Fruit fly (Drosophila melanogaster) whole organism, embryonic: ENCODE data around the gene CG11975.

Experiments
- C15 ChIP-seq: fragments of 200-800 bp; sonication (Bioruptor generic); IDR thresholded peaks from 3 replicates; pipeline ENCODE4 v1.3.6; 2022; ENCODE audit warnings: missing biosample characterization, missing genetic modification characterization
- CG12744 ChIP-seq: fragments of 200-800 bp; sonication (Bioruptor generic); optimal IDR thresholded peaks from 2 replicates; lab custom pipeline; 2016; ENCODE audit warnings: missing biosample characterization, missing genetic modification characterization
- CG14014 ChIP-seq: fragments of 200-800 bp; sonication (Bioruptor generic); IDR thresholded peaks from 2 replicates; pipeline ENCODE4 v1.3.6; 2022; ENCODE audit warnings: missing biosample characterization, missing genetic modification characterization
- CG15269 ChIP-seq: fragments of 200-800 bp; sonication (Bioruptor generic); optimal IDR thresholded peaks from 2 replicates; lab custom pipeline; 2018; ENCODE audit warnings: missing biosample characterization, mild to moderate bottlenecking, missing genetic modification characterization, moderate library complexity
- CG1529 ChIP-seq: fragments of 200-800 bp; sonication (Bioruptor generic); optimal IDR thresholded peaks from 3 replicates; lab custom pipeline; 2018; ENCODE audit warnings: missing biosample characterization, missing genetic modification characterization
- CG15601 ChIP-seq: fragments of 200-800 bp; sonication (Bioruptor generic); optimal IDR thresholded peaks from 3 replicates; lab custom pipeline; 2019; ENCODE audit warnings: missing biosample characterization, mild to moderate bottlenecking, missing genetic modification characterization, moderate library complexity
- CG17385 ChIP-seq: fragments of 200-800 bp; sonication (Bioruptor generic); optimal IDR thresholded peaks from 3 replicates; lab custom pipeline; 2018; ENCODE audit warnings: missing biosample characterization, mild to moderate bottlenecking, missing genetic modification characterization
- CG18262 ChIP-seq: fragments of 200-800 bp; optimal IDR thresholded peaks from 3 replicates; lab custom pipeline; 2019; ENCODE audit warnings: missing biosample characterization, mild to moderate bottlenecking, missing genetic modification characterization, moderate library complexity
- CG3407 ChIP-seq: fragments of 200-800 bp; sonication (Bioruptor generic); optimal IDR thresholded peaks from 2 replicates; lab custom pipeline; 2018; ENCODE audit warnings: missing biosample characterization, mild to moderate bottlenecking, missing genetic modification characterization
- CG4360 ChIP-seq: fragments of 200-800 bp; sonication (Bioruptor generic); IDR thresholded peaks from 2 replicates; pipeline ENCODE4 v1.3.6; 2022; ENCODE audit warnings: missing biosample characterization, missing genetic modification characterization
- CG4404 ChIP-seq: fragments of 200-800 bp; sonication (Bioruptor generic); IDR thresholded peaks from 2 replicates; pipeline ENCODE4 v1.3.6; 2022; ENCODE audit warnings: missing biosample characterization, missing genetic modification characterization
- CG4424 ChIP-seq: fragments of 200-800 bp; sonication (Bioruptor generic); optimal IDR thresholded peaks from 3 replicates; lab custom pipeline; 2016; ENCODE audit warnings: missing biosample characterization, missing genetic modification characterization
- CG4820 ChIP-seq: fragments of 200-800 bp; sonication (Bioruptor generic); optimal IDR thresholded peaks from 3 replicates; lab custom pipeline; 2016; ENCODE audit warnings: missing biosample characterization, missing genetic modification characterization
- CG6175 ChIP-seq: fragments of 200-800 bp; sonication (Bioruptor generic); IDR thresholded peaks from 3 replicates; pipeline ENCODE4 v1.3.6; 2022; ENCODE audit warnings: missing biosample characterization, missing genetic modification characterization
- CG6765 ChIP-seq: fragments of 200-800 bp; sonication (Bioruptor generic); optimal IDR thresholded peaks from 3 replicates; lab custom pipeline; 2017; ENCODE audit warnings: missing biosample characterization, mild to moderate bottlenecking, missing genetic modification characterization
- CG8359 ChIP-seq: fragments of 200-800 bp; sonication (Bioruptor generic); optimal IDR thresholded peaks from 2 replicates; lab custom pipeline; 2017; ENCODE audit warnings: missing biosample characterization, mild to moderate bottlenecking, missing genetic modification characterization, borderline replicate concordance
- CG9797 ChIP-seq: fragments of 200-800 bp; sonication (Bioruptor generic); optimal IDR thresholded peaks from 3 replicates; lab custom pipeline; 2018; ENCODE audit warnings: missing biosample characterization, mild to moderate bottlenecking, missing genetic modification characterization
- Dad ChIP-seq: fragments of 200-800 bp; sonication (Bioruptor generic); optimal IDR thresholded peaks from 3 replicates; lab custom pipeline; 2016; ENCODE audit warnings: missing biosample characterization, missing genetic modification characterization
- Drgx ChIP-seq: fragments of 200-800 bp; sonication (Bioruptor generic); IDR thresholded peaks from 2 replicates; pipeline ENCODE4 v1.3.6; 2022; ENCODE audit warnings: missing biosample characterization, missing genetic modification characterization
- Fer1 ChIP-seq: fragments of 200-800 bp; sonication (Bioruptor generic); optimal IDR thresholded peaks from 2 replicates; lab custom pipeline; 2017; ENCODE audit warnings: missing biosample characterization, mild to moderate bottlenecking, missing genetic modification characterization
- Fer3 ChIP-seq: fragments of 200-800 bp; sonication (Bioruptor generic); optimal IDR thresholded peaks from 2 replicates; lab custom pipeline; 2018; ENCODE audit warnings: missing biosample characterization, mild to moderate bottlenecking, missing genetic modification characterization, moderate library complexity
- H2.0 ChIP-seq: fragments of 200-800 bp; sonication (Bioruptor generic); IDR thresholded peaks from 2 replicates; pipeline ENCODE4 v1.3.6; 2022; ENCODE audit warnings: missing biosample characterization, missing genetic modification characterization
- HLH3B ChIP-seq: fragments of 200-800 bp; sonication (Bioruptor generic); IDR thresholded peaks from 2 replicates; pipeline ENCODE4 v1.3.6; 2022; ENCODE audit warnings: missing biosample characterization, missing genetic modification characterization
- HLHmδ ChIP-seq: fragments of 200-800 bp; sonication (Bioruptor generic); optimal IDR thresholded peaks from 2 replicates; lab custom pipeline; 2018; ENCODE audit warnings: missing biosample characterization, mild to moderate bottlenecking, missing genetic modification characterization, moderate library complexity
- MBD-R2 ChIP-seq: fragments of 200-800 bp; sonication (Bioruptor generic); IDR thresholded peaks from 2 replicates; pipeline ENCODE4 v1.3.6; 2022; ENCODE audit warnings: missing biosample characterization, missing genetic modification characterization
- Mes4 ChIP-seq: fragments of 200-800 bp; sonication (Bioruptor generic); optimal IDR thresholded peaks from 2 replicates; lab custom pipeline; 2016; ENCODE audit warnings: missing biosample characterization, missing genetic modification characterization
- Six4 ChIP-seq: fragments of 200-800 bp; sonication (Bioruptor generic); optimal IDR thresholded peaks from 2 replicates; lab custom pipeline; 2016; ENCODE audit warnings: missing biosample characterization, missing genetic modification characterization
- Ssrp ChIP-seq: fragments of 200-800 bp; sonication (Bioruptor generic); optimal IDR thresholded peaks from 2 replicates; lab custom pipeline; 2018; ENCODE audit warnings: missing biosample characterization, mild to moderate bottlenecking, missing genetic modification characterization, moderate library complexity
- YL-1 ChIP-seq: fragments of 200-800 bp; sonication (Bioruptor generic); optimal IDR thresholded peaks from 3 replicates; lab custom pipeline; 2017; ENCODE audit warnings: missing biosample characterization, mild to moderate bottlenecking, missing genetic modification characterization
- aop ChIP-seq: fragments of 200-800 bp; sonication (Bioruptor generic); IDR thresholded peaks from 2 replicates; pipeline ENCODE4 v1.3.6; 2022; ENCODE audit warnings: missing biosample characterization, missing genetic modification characterization
- eve ChIP-seq, 2 experiments: fragments of >200 bp; optimal IDR thresholded peaks; 2 replicates each; lab custom pipeline; 2017; ENCODE audit warnings: missing biosample characterization in 2 of 2, missing genetic modification characterization in 2 of 2
- ken ChIP-seq: fragments of 200-800 bp; sonication (Bioruptor generic); IDR thresholded peaks from 3 replicates; pipeline ENCODE4 v1.3.6; 2022; ENCODE audit warnings: missing biosample characterization, missing genetic modification characterization
- kni ChIP-seq: fragments of 200-800 bp; sonication (Bioruptor generic); optimal IDR thresholded peaks from 3 replicates; lab custom pipeline; 2017; ENCODE audit warnings: mild to moderate bottlenecking, missing biosample characterization, missing genetic modification reagents, missing genetic modification characterization
- mam ChIP-seq: fragments of 200-800 bp; sonication (Bioruptor generic); optimal IDR thresholded peaks from 3 replicates; lab custom pipeline; 2016; ENCODE audit warnings: missing biosample characterization, missing genetic modification characterization
- nmo ChIP-seq: fragments of 200-800 bp; sonication (Bioruptor generic); optimal IDR thresholded peaks from 2 replicates; lab custom pipeline; 2018; ENCODE audit warnings: missing biosample characterization, mild to moderate bottlenecking, missing genetic modification characterization, moderate library complexity
- p53 ChIP-seq: fragments of 200-800 bp; sonication (Bioruptor generic); optimal IDR thresholded peaks from 2 replicates; lab custom pipeline; 2016; ENCODE audit warnings: missing biosample characterization, missing genetic modification characterization
- pita ChIP-seq: fragments of 200-800 bp; sonication (Bioruptor generic); optimal IDR thresholded peaks from 2 replicates; lab custom pipeline; 2017; ENCODE audit warnings: missing biosample characterization, mild to moderate bottlenecking, missing genetic modification characterization
- pnt ChIP-seq: fragments of 200-800 bp; sonication (Bioruptor generic); optimal IDR thresholded peaks from 3 replicates; lab custom pipeline; 2016; ENCODE audit warnings: missing biosample characterization, missing genetic modification characterization
- sd ChIP-seq: fragments of 200-800 bp; sonication (Bioruptor generic); optimal IDR thresholded peaks from 3 replicates; lab custom pipeline; 2018; ENCODE audit warnings: missing biosample characterization, mild to moderate bottlenecking, missing genetic modification characterization, moderate library complexity
- so ChIP-seq: fragments of 200-800 bp; sonication (Bioruptor generic); IDR thresholded peaks from 3 replicates; pipeline ENCODE4 v1.3.6; 2022; ENCODE audit warnings: missing biosample characterization, missing genetic modification characterization
- sqz ChIP-seq: fragments of 200-800 bp; sonication (Bioruptor generic); optimal IDR thresholded peaks from 3 replicates; lab custom pipeline; 2018; ENCODE audit warnings: missing biosample characterization, mild to moderate bottlenecking, missing genetic modification characterization
- tll ChIP-seq, 2 experiments: fragments of 200-800 bp in 1 of 2; fragments of >200 bp in 1 of 2; sonication (Bioruptor generic) in 1 of 2; optimal IDR thresholded peaks; 2 replicates each; lab custom pipeline; 2017 to 2019; ENCODE audit warnings: missing biosample characterization in 2 of 2, missing genetic modification characterization in 2 of 2, mild to moderate bottlenecking in 1 of 2, moderate library complexity in 1 of 2
- vvl ChIP-seq: fragments of 200-800 bp; sonication (Bioruptor generic); IDR thresholded peaks from 2 replicates; pipeline ENCODE4 v1.3.6; 2022; ENCODE audit warnings: missing biosample characterization, missing genetic modification characterization
- zen ChIP-seq: fragments of 200-800 bp; sonication (Bioruptor generic); optimal IDR thresholded peaks from 3 replicates; lab custom pipeline; 2018; ENCODE audit warnings: missing biosample characterization, mild to moderate bottlenecking, missing genetic modification characterization, moderate library complexity
- zen2 ChIP-seq: fragments of 200-800 bp; sonication (Bioruptor generic); IDR thresholded peaks from 3 replicates; pipeline ENCODE4 v1.3.6; 2022; ENCODE audit warnings: missing biosample characterization, missing genetic modification characterization; ENCODE audit not compliant: partially characterized antibody
- zfh1 ChIP-seq: fragments of 200-800 bp; sonication (Bioruptor generic); IDR thresholded peaks from 3 replicates; pipeline ENCODE4 v1.3.6; 2022; ENCODE audit warnings: missing biosample characterization, missing genetic modification characterization

CG11975 gene

DNA sequence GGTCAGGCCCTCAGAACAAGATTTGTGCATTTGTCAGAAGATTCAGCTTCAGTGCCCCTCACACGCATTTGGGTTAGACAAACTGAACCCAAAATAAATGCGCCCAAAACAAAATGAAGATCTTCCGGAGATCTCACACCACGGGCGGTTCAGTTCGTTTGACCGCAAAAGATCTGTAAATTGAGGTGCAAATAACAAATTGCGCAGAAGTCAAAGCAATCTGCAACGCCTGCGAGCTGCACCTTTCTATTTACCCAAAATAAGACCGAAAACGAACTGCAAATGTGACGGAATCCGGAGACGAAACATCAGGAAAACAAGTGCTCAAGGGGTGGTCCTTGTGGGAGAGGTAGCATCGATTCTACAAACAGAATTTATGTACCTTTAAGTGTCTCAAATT, 27.5 kb upstream of the CG11975 start:
- TF ChIP-seq zen (tag; lab: Kevin White, UChicago) (peak; percentile 91), mam (GFP tag; lab: Kevin White, UChicago) (no peak), CG14014 (no peak), kni (GFP tag; lab: Kevin White, UChicago) (peak; percentile 9), Fer1 (GFP tag; lab: Kevin White, UChicago) (no peak), tll (GFP tag; optimal IDR thresholded peaks at IDR 0.05; lab: Kevin White, UChicago) (peak in 1 of 2 experiments; percentile 91), so (GFP tag; lab: Robert Waterston, UW) (no peak), MBD-R2 (GFP tag; lab: Robert Waterston, UW) (no peak)

DNA sequence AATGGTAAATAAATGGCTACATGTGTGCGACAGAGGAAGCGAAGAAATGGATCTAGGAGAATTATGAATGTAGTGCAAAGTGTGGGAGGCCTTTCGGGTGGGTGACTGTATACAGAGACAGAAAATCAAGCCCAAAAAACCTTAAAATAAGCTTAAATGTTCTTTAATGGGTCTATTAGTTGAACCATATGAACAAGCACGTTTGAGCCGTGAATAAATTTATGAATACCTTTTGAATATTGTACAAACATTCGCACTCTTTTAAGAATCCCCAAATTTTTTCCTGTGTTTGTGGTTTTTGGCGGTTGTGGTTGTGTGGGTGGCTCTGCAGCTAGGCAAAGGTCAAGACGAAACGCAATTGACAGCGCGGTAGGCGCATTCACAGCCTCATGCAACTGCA, 26.5 kb upstream of the CG11975 start:
- TF ChIP-seq pnt (GFP tag; lab: Kevin White, UChicago) (no peak), Drgx (GFP tag; lab: Robert Waterston, UW) (0 out of 2 replicates have a peak, but pooled peaks have one; percentile 9)

DNA sequence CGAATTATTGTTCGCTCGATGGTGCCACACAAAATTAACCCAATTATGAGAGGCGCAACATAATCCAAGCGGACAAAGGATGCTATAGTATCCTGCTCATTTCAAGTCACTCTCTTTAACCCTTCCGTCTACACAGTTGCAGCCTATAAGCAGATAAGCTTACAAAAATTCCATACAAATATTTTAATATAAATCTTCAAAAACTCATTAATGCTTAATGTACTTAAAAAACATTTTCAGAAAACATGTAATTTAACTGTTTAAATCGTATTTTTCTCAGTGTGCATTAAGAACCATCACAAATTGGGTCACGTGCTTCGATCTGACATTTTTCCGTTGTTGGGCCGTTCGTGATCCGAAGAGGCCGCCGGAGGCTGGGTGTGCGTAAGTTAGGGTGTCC, 24.2 kb upstream of the CG11975 start:
- TF ChIP-seq CG18262 (peak; percentile 2), Ssrp (tag; lab: Kevin White, UChicago) (no peak), eve (GFP tag; optimal IDR thresholded peaks at IDR 0.05; lab: Kevin White, UChicago) (peak in 1 of 2 experiments; percentile 2)

DNA sequence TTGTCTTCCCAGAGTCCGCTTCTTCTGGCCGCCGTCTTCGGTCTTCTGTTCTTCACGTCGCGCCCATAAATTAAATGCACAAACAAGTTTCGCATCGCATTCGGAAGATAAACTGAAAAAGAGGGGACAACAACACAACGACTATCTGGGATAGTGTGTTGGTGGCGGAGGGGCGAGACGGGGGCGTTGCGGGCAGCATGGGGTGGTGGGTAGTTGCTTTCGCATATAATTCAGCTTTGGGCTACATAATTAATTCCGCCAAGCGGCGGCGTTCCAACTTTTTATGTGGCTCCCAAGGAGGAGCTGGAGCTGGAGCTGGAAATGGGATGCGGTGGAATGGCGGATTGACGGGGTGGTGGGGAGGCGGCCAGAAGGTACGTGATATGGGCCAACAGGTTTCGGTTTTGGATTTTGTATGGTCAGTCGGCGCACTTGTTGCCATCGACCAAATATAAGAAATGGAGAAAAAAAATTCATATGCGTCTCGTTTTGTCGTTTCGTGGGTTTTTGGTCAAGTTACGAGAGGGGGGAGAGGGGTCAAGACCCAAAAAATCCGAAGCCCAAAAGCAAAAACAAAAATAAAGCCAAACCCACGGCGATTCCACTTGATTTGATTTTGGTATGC, 23.6 kb upstream of the CG11975 start:
- no peak for TF ChIP-seq ken (GFP tag; lab: Robert Waterston, UW)
- 0 out of 2 replicates have a peak, but pooled peaks have one; percentile 7 for TF ChIP-seq vvl
- TF ChIP-seq Dad (GFP tag; lab: Kevin White, UChicago), result no peak
- TF ChIP-seq sqz (GFP tag; lab: Kevin White, UChicago), result peak; percentile 17
- TF ChIP-seq pnt (GFP tag; lab: Kevin White, UChicago), result no peak
- no peak for TF ChIP-seq CG9797
- TF ChIP-seq aop (GFP tag; lab: Robert Waterston, UW), result no peak
- TF ChIP-seq CG4820 (GFP tag; lab: Kevin White, UChicago), result no peak
- no peak for TF ChIP-seq C15
- no peak for TF ChIP-seq CG3407 (GFP tag; lab: Kevin White, UChicago)
- TF ChIP-seq Mes4 (GFP tag; lab: Kevin White, UChicago), result no peak
- no peak for TF ChIP-seq Fer3 (tag; lab: Kevin White, UChicago)
- TF ChIP-seq pita (GFP tag; lab: Kevin White, UChicago), result no peak
- TF ChIP-seq CG6175 (GFP tag; lab: Robert Waterston, UW), result no peak
- no peak for TF ChIP-seq nmo (GFP tag; lab: Kevin White, UChicago)
- TF ChIP-seq zfh1 (GFP tag; lab: Robert Waterston, UW), result no peak
- no peak for TF ChIP-seq H2.0 (GFP tag; lab: Robert Waterston, UW)
- TF ChIP-seq zen2 (GFP tag; lab: Robert Waterston, UW), result no peak
- no peak; the same call in 1 of the 2 replicates for TF ChIP-seq CG4360 (GFP tag; lab: Robert Waterston, UW)
- no peak for TF ChIP-seq p53 (GFP tag; lab: Kevin White, UChicago)
- TF ChIP-seq CG17385 (GFP tag; lab: Kevin White, UChicago), result no peak
- no peak for TF ChIP-seq CG15269 (tag; lab: Kevin White, UChicago)
- TF ChIP-seq YL-1 (GFP tag; lab: Kevin White, UChicago), result no peak
- no peak for TF ChIP-seq Six4 (GFP tag; lab: Kevin White, UChicago)
- no peak for TF ChIP-seq CG1529 (GFP tag; lab: Kevin White, UChicago)
- no peak for TF ChIP-seq CG15601 (tag; lab: Kevin White, UChicago)
- TF ChIP-seq CG4424 (GFP tag; lab: Kevin White, UChicago), result no peak
- TF ChIP-seq CG6765 (GFP tag; lab: Kevin White, UChicago), result no peak
- TF ChIP-seq CG8359 (GFP tag; lab: Kevin White, UChicago), result no peak
- no peak for TF ChIP-seq HLH3B (GFP tag; lab: Robert Waterston, UW)
- no peak for TF ChIP-seq HLHmδ (GFP tag; lab: Kevin White, UChicago)
- no peak for TF ChIP-seq CG4404
- no peak for TF ChIP-seq CG12744 (GFP tag; lab: Kevin White, UChicago)
- TF ChIP-seq sd, result peak; percentile 76
